Worm (Caenorhabditis elegans): ENCODE measurements around the gene C08F8.6.

ce11 chrIV:11146962-11147470, 17.7 kb downstream of the C08F8.6 start, which contains the start of gene pigq-1:
- TF ChIP-seq R02D3.7 (tag; optimal IDR thresholded peaks at IDR 0.05) (peak; percentile 49), fos-1 (tag; optimal IDR thresholded peaks at IDR 0.05) (no peak), nhr-11 (tag; optimal IDR thresholded peaks at IDR 0.05) (no peak), skn-1 (tag; optimal IDR thresholded peaks at IDR 0.05) (no peak), nfya-1 (tag; optimal IDR thresholded peaks at IDR 0.05; ENCODE audit: insufficient read depth) (no peak), ceh-28 (tag; optimal IDR thresholded peaks at IDR 0.05) (peak; percentile 16), nhr-28 (tag; optimal IDR thresholded peaks at IDR 0.05) (no peak), unc-39 (tag; optimal IDR thresholded peaks at IDR 0.05) (no peak), lin-15B (tag; optimal IDR thresholded peaks at IDR 0.05) (no peak)

Measured in whole organism, L3 larva.